Fruit fly (Drosophila melanogaster): ENCODE measurements around the gene rdgA.

DNA sequence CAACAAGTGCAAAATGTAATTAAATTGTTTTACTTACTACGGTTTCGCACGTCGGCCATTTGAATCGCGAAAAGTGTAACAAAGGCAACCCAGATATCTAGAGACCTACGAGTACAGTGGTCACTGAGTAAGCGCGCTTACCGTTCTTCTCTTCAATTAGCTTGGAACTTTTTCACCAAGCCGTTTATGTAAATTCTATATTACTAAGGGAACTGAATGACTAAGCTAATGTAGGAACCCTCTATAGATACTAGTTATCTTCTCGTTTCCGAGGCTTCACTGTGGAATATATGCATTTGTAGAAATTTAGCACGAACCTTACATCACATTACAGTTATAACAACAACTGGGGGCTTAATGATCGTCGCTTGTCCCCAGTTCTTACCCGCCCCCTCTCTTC lies 140.1 kb downstream of the rdgA start:
- peak; percentile 78 for TF ChIP-seq Crg-1 (GFP tag; optimal IDR thresholded peaks at IDR 0.05)
- no peak for TF ChIP-seq kay (GFP tag; ENCODE audit: borderline replicate concordance)
- TF ChIP-seq Mnt (GFP tag; optimal IDR thresholded peaks at IDR 0.05): peak; percentile 42
- peak; percentile 89 for TF ChIP-seq CG7101 (tag; optimal IDR thresholded peaks at IDR 0.05)
- TF ChIP-seq bab1 (GFP tag; optimal IDR thresholded peaks at IDR 0.05): peak; percentile 98
- TF ChIP-seq cic (GFP tag; optimal IDR thresholded peaks at IDR 0.05): no peak
- TF ChIP-seq cnc (optimal IDR thresholded peaks at IDR 0.05): no peak
- peak; percentile 84 for TF ChIP-seq CG1620 (GFP tag; optimal IDR thresholded peaks at IDR 0.05)
- peak; percentile 61 for TF ChIP-seq toe (GFP tag; optimal IDR thresholded peaks at IDR 0.05)
